Fruit fly (Drosophila melanogaster) whole organism, embryonic: ENCODE data around the gene a10.

ENCODE experiments used
- Asciz ChIP-seq: fragments of 200-800 bp; sonication (Bioruptor generic); optimal IDR thresholded peaks from 2 replicates; lab custom pipeline; 2017; ENCODE audit warnings: missing biosample characterization, mild to moderate bottlenecking, missing genetic modification characterization, missing genetic modification reagents
- B-H2 ChIP-seq: fragments of 200-800 bp; sonication (Bioruptor generic); optimal IDR thresholded peaks from 2 replicates; lab custom pipeline; 2018; ENCODE audit warnings: missing biosample characterization, mild to moderate bottlenecking, missing genetic modification characterization
- BtbVII ChIP-seq: fragments of 200-800 bp; sonication (Bioruptor generic); optimal IDR thresholded peaks from 3 replicates; lab custom pipeline; 2017; ENCODE audit warnings: missing biosample characterization, mild to moderate bottlenecking, missing genetic modification characterization
- Bteb2 ChIP-seq: fragments of 200-800 bp; sonication (Bioruptor generic); optimal IDR thresholded peaks from 2 replicates; lab custom pipeline; 2016; ENCODE audit warnings: missing biosample characterization, missing genetic modification characterization
- CG11723 ChIP-seq: fragments of 200-800 bp; sonication (Bioruptor generic); optimal IDR thresholded peaks from 2 replicates; lab custom pipeline; 2017; ENCODE audit warnings: missing biosample characterization, mild to moderate bottlenecking, missing genetic modification characterization
- CG12219 ChIP-seq: fragments of 200-800 bp; sonication (Bioruptor generic); optimal IDR thresholded peaks from 3 replicates; lab custom pipeline; 2018; ENCODE audit warnings: missing biosample characterization, mild to moderate bottlenecking, missing genetic modification characterization
- CG12391 ChIP-seq: fragments of 200-800 bp; sonication (Bioruptor generic); optimal IDR thresholded peaks from 3 replicates; lab custom pipeline; 2018; ENCODE audit warnings: missing biosample characterization, mild to moderate bottlenecking, missing genetic modification characterization, moderate library complexity
- CG13296 ChIP-seq: fragments of 200-800 bp; sonication (Bioruptor generic); optimal IDR thresholded peaks from 3 replicates; lab custom pipeline; 2018; ENCODE audit warnings: missing biosample characterization, mild to moderate bottlenecking, missing genetic modification characterization
- CG14014 ChIP-seq: fragments of 200-800 bp; sonication (Bioruptor generic); IDR thresholded peaks from 2 replicates; pipeline ENCODE4 v1.3.6; 2022; ENCODE audit warnings: missing biosample characterization, missing genetic modification characterization
- CG14860 ChIP-seq: fragments of 200-800 bp; sonication (Bioruptor generic); IDR thresholded peaks from 3 replicates; pipeline ENCODE4 v1.3.6; 2022; ENCODE audit warnings: missing biosample characterization, missing genetic modification characterization; ENCODE audit not compliant: partially characterized antibody
- CG14965 ChIP-seq: fragments of 200-800 bp; sonication (Bioruptor generic); optimal IDR thresholded peaks from 2 replicates; lab custom pipeline; 2016; ENCODE audit warnings: missing biosample characterization, missing genetic modification characterization, borderline replicate concordance
- CG17359 ChIP-seq: fragments of 200-800 bp; sonication (Bioruptor generic); optimal IDR thresholded peaks from 3 replicates; lab custom pipeline; 2018; ENCODE audit warnings: missing biosample characterization, mild to moderate bottlenecking, missing genetic modification characterization, moderate library complexity
- CG18764 ChIP-seq: fragments of 200-800 bp; sonication (Bioruptor generic); optimal IDR thresholded peaks from 3 replicates; lab custom pipeline; 2016; ENCODE audit warnings: missing biosample characterization, missing genetic modification characterization
- CG2120 ChIP-seq: fragments of 200-800 bp; sonication (Bioruptor generic); optimal IDR thresholded peaks from 3 replicates; lab custom pipeline; 2016; ENCODE audit warnings: missing biosample characterization, missing genetic modification characterization
- CG33557 ChIP-seq: fragments of 200-800 bp; sonication (Bioruptor generic); optimal IDR thresholded peaks from 2 replicates; lab custom pipeline; 2019; ENCODE audit warnings: missing biosample characterization, mild to moderate bottlenecking, missing genetic modification characterization, moderate library complexity
- CG34224 ChIP-seq: fragments of 200-800 bp; sonication (Bioruptor generic); IDR thresholded peaks from 3 replicates; pipeline ENCODE4 v1.3.6; 2022; ENCODE audit warnings: missing biosample characterization, missing genetic modification characterization; ENCODE audit not compliant: partially characterized antibody
- CG4282 ChIP-seq: fragments of 200-800 bp; sonication (Bioruptor generic); optimal IDR thresholded peaks from 2 replicates; lab custom pipeline; 2016; ENCODE audit warnings: missing biosample characterization, missing genetic modification characterization
- CG5245 ChIP-seq: fragments of 200-800 bp; sonication (Bioruptor generic); optimal IDR thresholded peaks from 3 replicates; lab custom pipeline; 2016; ENCODE audit warnings: missing biosample characterization, missing genetic modification characterization
- CG6854 ChIP-seq: fragments of 200-800 bp; sonication (Bioruptor generic); optimal IDR thresholded peaks from 3 replicates; lab custom pipeline; 2017; ENCODE audit warnings: missing biosample characterization, mild to moderate bottlenecking, missing genetic modification characterization
- CG7556 ChIP-seq: fragments of 200-800 bp; sonication (Bioruptor generic); optimal IDR thresholded peaks from 2 replicates; lab custom pipeline; 2017; ENCODE audit warnings: missing biosample characterization, mild to moderate bottlenecking, missing genetic modification characterization
- CrebB ChIP-seq: fragments of 200-800 bp; sonication (Bioruptor generic); optimal IDR thresholded peaks from 3 replicates; lab custom pipeline; 2018; ENCODE audit warnings: missing biosample characterization, mild to moderate bottlenecking, missing genetic modification characterization
- D19A ChIP-seq: fragments of 200-800 bp; optimal IDR thresholded peaks from 3 replicates; lab custom pipeline; 2019; ENCODE audit warnings: missing biosample characterization, mild to moderate bottlenecking, missing genetic modification characterization, moderate library complexity
- Dek ChIP-seq: fragments of 200-800 bp; sonication (Bioruptor generic); optimal IDR thresholded peaks from 3 replicates; lab custom pipeline; 2019; ENCODE audit warnings: missing biosample characterization, mild to moderate bottlenecking, missing genetic modification characterization, moderate library complexity
- Gug ChIP-seq: fragments of 200-800 bp; sonication (Bioruptor generic); IDR thresholded peaks from 4 replicates; pipeline ENCODE4 v1.3.6; 2022; ENCODE audit warnings: missing biosample characterization, missing genetic modification characterization
- HmgZ ChIP-seq: fragments of 200-800 bp; sonication (Bioruptor generic); optimal IDR thresholded peaks from 2 replicates; lab custom pipeline; 2018; ENCODE audit warnings: missing biosample characterization, mild to moderate bottlenecking, missing genetic modification characterization
- Jarid2 ChIP-seq: fragments of 200-800 bp; sonication (Bioruptor generic); optimal IDR thresholded peaks from 3 replicates; lab custom pipeline; 2017; ENCODE audit warnings: mild to moderate bottlenecking, missing biosample characterization, missing genetic modification reagents, missing genetic modification characterization
- Mad ChIP-seq: fragments of 200-800 bp; sonication (Bioruptor generic); optimal IDR thresholded peaks from 2 replicates; lab custom pipeline; 2016; ENCODE audit warnings: missing biosample characterization, missing genetic modification characterization
- Sox100B ChIP-seq: fragments of 200-800 bp; sonication (Bioruptor generic); optimal IDR thresholded peaks from 3 replicates; lab custom pipeline; 2018; ENCODE audit warnings: missing biosample characterization, mild to moderate bottlenecking, missing genetic modification characterization
- ac ChIP-seq: fragments of 200-800 bp; sonication (Bioruptor generic); optimal IDR thresholded peaks from 3 replicates; lab custom pipeline; 2017; ENCODE audit warnings: missing biosample characterization, mild to moderate bottlenecking, missing genetic modification characterization
- bcd ChIP-seq: fragments of 200-800 bp; sonication (Bioruptor generic); optimal IDR thresholded peaks from 2 replicates; lab custom pipeline; 2017; ENCODE audit warnings: missing biosample characterization, mild to moderate bottlenecking, missing genetic modification characterization
- cg ChIP-seq: fragments of 200-800 bp; sonication (Bioruptor generic); optimal IDR thresholded peaks from 3 replicates; lab custom pipeline; 2019; ENCODE audit warnings: missing biosample characterization, mild to moderate bottlenecking, missing genetic modification characterization, moderate library complexity
- corto ChIP-seq: fragments of 200-800 bp; sonication (Bioruptor generic); optimal IDR thresholded peaks from 2 replicates; lab custom pipeline; 2016; ENCODE audit warnings: missing biosample characterization, mild to moderate bottlenecking, missing genetic modification characterization, moderate library complexity
- ewg ChIP-seq: fragments of 200-800 bp; sonication (Bioruptor generic); optimal IDR thresholded peaks from 3 replicates; lab custom pipeline; 2017; ENCODE audit warnings: mild to moderate bottlenecking, missing biosample characterization, missing genetic modification reagents, missing genetic modification characterization
- fru ChIP-seq: fragments of >200 bp; optimal IDR thresholded peaks from 2 replicates; lab custom pipeline; 2017
- gce ChIP-seq: fragments of 200-800 bp; sonication (Bioruptor generic); IDR thresholded peaks from 3 replicates; pipeline ENCODE4 v1.3.6; 2022; ENCODE audit warnings: missing biosample characterization, missing genetic modification characterization
- gsb ChIP-seq: fragments of 200-800 bp; sonication (Bioruptor generic); IDR thresholded peaks from 2 replicates; pipeline ENCODE4 v1.3.6; 2022; ENCODE audit warnings: missing biosample characterization, missing genetic modification characterization
- gsb-n ChIP-seq: fragments of 200-800 bp; sonication (Bioruptor generic); optimal IDR thresholded peaks from 3 replicates; lab custom pipeline; 2018; ENCODE audit warnings: missing biosample characterization, mild to moderate bottlenecking, missing genetic modification characterization
- kay ChIP-seq: fragments of 200-800 bp; sonication (Bioruptor generic); optimal IDR thresholded peaks from 2 replicates; lab custom pipeline; 2016; ENCODE audit warnings: missing biosample characterization, missing genetic modification characterization
- kni ChIP-seq: fragments of 200-800 bp; sonication (Bioruptor generic); optimal IDR thresholded peaks from 3 replicates; lab custom pipeline; 2017; ENCODE audit warnings: mild to moderate bottlenecking, missing biosample characterization, missing genetic modification reagents, missing genetic modification characterization
- maf-S ChIP-seq: fragments of 200-800 bp; sonication (Bioruptor generic); optimal IDR thresholded peaks from 2 replicates; lab custom pipeline; 2016; ENCODE audit warnings: missing biosample characterization, missing genetic modification characterization
- nerfin-1 ChIP-seq: fragments of 200-800 bp; sonication (Bioruptor generic); optimal IDR thresholded peaks from 3 replicates; lab custom pipeline; 2019; ENCODE audit warnings: missing biosample characterization, mild to moderate bottlenecking, missing genetic modification characterization, moderate library complexity
- p53 ChIP-seq: fragments of 200-800 bp; sonication (Bioruptor generic); optimal IDR thresholded peaks from 2 replicates; lab custom pipeline; 2016; ENCODE audit warnings: missing biosample characterization, missing genetic modification characterization
- phol ChIP-seq: fragments of 200-800 bp; sonication (Bioruptor generic); optimal IDR thresholded peaks from 3 replicates; lab custom pipeline; 2018; ENCODE audit warnings: missing biosample characterization, mild to moderate bottlenecking, missing genetic modification characterization, moderate library complexity
- rib ChIP-seq: fragments of 200-800 bp; sonication (Bioruptor generic); IDR thresholded peaks from 2 replicates; pipeline ENCODE4 v1.3.6; 2022; ENCODE audit warnings: missing biosample characterization, missing genetic modification characterization
- run ChIP-seq: fragments of 200-800 bp; sonication (Bioruptor generic); optimal IDR thresholded peaks from 3 replicates; lab custom pipeline; 2018; ENCODE audit warnings: missing biosample characterization, mild to moderate bottlenecking, missing genetic modification characterization
- seq ChIP-seq: fragments of 200-800 bp; sonication (Bioruptor generic); IDR thresholded peaks from 2 replicates; pipeline ENCODE4 v1.3.6; 2022; ENCODE audit warnings: missing biosample characterization, missing genetic modification characterization
- sisA ChIP-seq: fragments of 200-800 bp; sonication (Bioruptor generic); IDR thresholded peaks from 2 replicates; pipeline ENCODE4 v1.3.6; 2022; ENCODE audit warnings: missing biosample characterization, missing genetic modification characterization
- sna ChIP-seq: fragments of 200-800 bp; sonication (Bioruptor generic); IDR thresholded peaks from 2 replicates; pipeline ENCODE4 v1.3.6; 2022; ENCODE audit warnings: missing biosample characterization, missing genetic modification characterization; ENCODE audit not compliant: partially characterized antibody
- tap ChIP-seq: fragments of 200-800 bp; optimal IDR thresholded peaks from 3 replicates; lab custom pipeline; 2019; ENCODE audit warnings: missing biosample characterization, mild to moderate bottlenecking, missing genetic modification characterization, moderate library complexity
- trem ChIP-seq: fragments of 200-800 bp; optimal IDR thresholded peaks from 3 replicates; lab custom pipeline; 2019; ENCODE audit warnings: missing biosample characterization, mild to moderate bottlenecking, missing genetic modification characterization, moderate library complexity
- twi ChIP-seq: fragments of 200-800 bp; optimal IDR thresholded peaks from 2 replicates; lab custom pipeline; 2019; ENCODE audit warnings: missing biosample characterization, mild to moderate bottlenecking, missing genetic modification characterization, moderate library complexity
- wor ChIP-seq: fragments of 200-800 bp; sonication (Bioruptor generic); IDR thresholded peaks from 2 replicates; pipeline ENCODE4 v1.3.6; 2022; ENCODE audit warnings: missing biosample characterization, missing genetic modification characterization

Gene a10

DNA sequence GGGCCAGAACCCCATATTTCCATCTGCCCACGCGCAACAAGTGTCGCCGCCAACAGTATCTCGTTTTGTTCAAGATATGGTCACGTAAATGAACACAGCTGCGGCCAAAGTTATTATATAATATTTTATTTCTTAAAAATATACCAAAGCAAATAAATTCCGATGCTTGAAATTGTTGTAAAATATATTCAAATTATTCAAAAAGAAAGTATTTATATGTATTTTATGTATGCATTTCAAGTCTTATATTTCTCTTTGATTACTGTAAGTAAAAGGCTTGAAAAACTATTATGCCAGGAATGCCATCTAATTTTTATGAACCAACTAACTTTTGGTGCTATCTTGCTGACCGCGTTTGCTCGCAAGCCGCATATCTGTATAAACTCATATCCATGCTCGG, 34.4 kb downstream of the a10 start (continued):
- no peak for TF ChIP-seq Gug
- peak; percentile 51 for TF ChIP-seq CG2120 (GFP tag; lab: Kevin White, UChicago)
- TF ChIP-seq CG14965 (GFP tag; lab: Kevin White, UChicago): no peak
- no peak for TF ChIP-seq sisA
- TF ChIP-seq D19A (tag; lab: Kevin White, UChicago): no peak
- no peak for TF ChIP-seq kay (GFP tag; lab: Kevin White, UChicago)
- no peak for TF ChIP-seq Jarid2 (GFP tag; lab: Kevin White, UChicago)
- TF ChIP-seq CG14014 (GFP tag; lab: Robert Waterston, UW): peak; percentile 36; the same call in 1 of the 2 replicates
- TF ChIP-seq ac (GFP tag; lab: Kevin White, UChicago): no peak
- no peak for TF ChIP-seq CG34224 (GFP tag; lab: Robert Waterston, UW)
- TF ChIP-seq gce (GFP tag; lab: Robert Waterston, UW): no peak
- TF ChIP-seq phol (tag; lab: Kevin White, UChicago): no peak
- no peak for TF ChIP-seq CG11723
- peak; percentile 28 for TF ChIP-seq CG12219 (GFP tag; lab: Kevin White, UChicago)
- no peak for TF ChIP-seq kni (GFP tag; lab: Kevin White, UChicago)
- no peak for TF ChIP-seq Sox100B (GFP tag; lab: Kevin White, UChicago)
- no peak for TF ChIP-seq CG18764 (GFP tag; lab: Kevin White, UChicago)
- TF ChIP-seq ewg (GFP tag; lab: Kevin White, UChicago): no peak
- no peak for TF ChIP-seq CG12391 (tag; lab: Kevin White, UChicago)
- no peak for TF ChIP-seq twi (tag; lab: Kevin White, UChicago)
- peak; percentile 14 for TF ChIP-seq CG17359 (tag; lab: Kevin White, UChicago)
- no peak for TF ChIP-seq Bteb2 (GFP tag; lab: Kevin White, UChicago)
- TF ChIP-seq maf-S (GFP tag; lab: Kevin White, UChicago): no peak
- no peak for TF ChIP-seq Dek (tag; lab: Kevin White, UChicago)
- no peak for TF ChIP-seq B-H2 (GFP tag; lab: Kevin White, UChicago)
- TF ChIP-seq sna: no peak
- TF ChIP-seq BtbVII (GFP tag; lab: Kevin White, UChicago): no peak
- TF ChIP-seq corto (GFP tag; lab: Kevin White, UChicago): no peak
- TF ChIP-seq gsb (GFP tag; lab: Robert Waterston, UW): no peak
- TF ChIP-seq HmgZ (tag; lab: Kevin White, UChicago): peak; percentile 8
- no peak for TF ChIP-seq CG4282 (GFP tag; lab: Kevin White, UChicago)
- no peak for TF ChIP-seq CG6854
- TF ChIP-seq trem: no peak
- no peak for TF ChIP-seq seq (GFP tag; lab: Robert Waterston, UW)
- no peak for TF ChIP-seq CG5245
- no peak for TF ChIP-seq nerfin-1
- TF ChIP-seq CrebB (tag; lab: Kevin White, UChicago): no peak
- no peak for TF ChIP-seq rib (GFP tag; lab: Robert Waterston, UW)
- TF ChIP-seq bcd (GFP tag; lab: Kevin White, UChicago): peak; percentile 40
- TF ChIP-seq p53 (GFP tag; lab: Kevin White, UChicago): no peak
- no peak for TF ChIP-seq CG7556
- no peak for TF ChIP-seq run (tag; lab: Kevin White, UChicago)
- TF ChIP-seq CG33557 (GFP tag; lab: Kevin White, UChicago): peak; percentile 14
- no peak for TF ChIP-seq gsb-n (tag; lab: Kevin White, UChicago)
- no peak for TF ChIP-seq CG14860 (GFP tag; lab: Robert Waterston, UW)
- no peak for TF ChIP-seq Mad
- TF ChIP-seq fru (lab: Kevin White, UChicago): no peak
- peak; percentile 2 for TF ChIP-seq tap (tag; lab: Kevin White, UChicago)
- no peak for TF ChIP-seq cg
- 0 out of 2 replicates have a peak, but pooled peaks have one; percentile 18 for TF ChIP-seq wor (GFP tag; lab: Robert Waterston, UW)
- no peak for TF ChIP-seq Asciz (GFP tag; lab: Kevin White, UChicago)
- TF ChIP-seq CG13296 (GFP tag; lab: Kevin White, UChicago): peak; percentile 25
